Comparison of ENCODE assay signal across 3 fruit fly cellular contexts in genomic region chr3L:9064976-9065761, dm6.
TF ChIP-seq lines count a peak whose summit lies in the region.

No protein-coding gene starts in this region.

TF ChIP-seq in whole organism, adult, 20 proteins besides CTCF, POLR2A, EP300 and RAD21 (continued from another document):
- TF ChIP-seq CG14711 (tag; optimal IDR thresholded peaks at IDR 0.05; lab: Kevin White, UChicago), result peak; percentile 71
- TF ChIP-seq Mnt (GFP tag; optimal IDR thresholded peaks at IDR 0.05; lab: Kevin White, UChicago), result no peak
TF ChIP-seq in whole organism, adult: peak in this region for 14.

TF ChIP-seq in whole organism, embryonic, 481 proteins besides CTCF, POLR2A, EP300 and RAD21 (continued from another document):
- TF ChIP-seq Hr51 (GFP tag; optimal IDR thresholded peaks at IDR 0.05; lab: Kevin White, UChicago) (peak in 1 of 2 experiments; percentile 38), eyg (GFP tag; optimal IDR thresholded peaks at IDR 0.05; lab: Kevin White, UChicago) (no peak), Gug (GFP tag; IDR thresholded peaks at IDR 0.05; lab: Robert Waterston, UW) (no peak), lilli (GFP tag; optimal IDR thresholded peaks at IDR 0.05; lab: Kevin White, UChicago) (peak; percentile 25), Drgx (GFP tag; IDR thresholded peaks at IDR 0.05; lab: Robert Waterston, UW) (peak; percentile 65), chinmo (GFP tag; IDR thresholded peaks at IDR 0.05; lab: Robert Waterston, UW; ENCODE audit: partially characterized antibody) (0 out of 4 replicates have a peak, but pooled peaks have one; percentile 37), CG2712 (tag; optimal IDR thresholded peaks at IDR 0.05; lab: Kevin White, UChicago) (no peak), mam (GFP tag; optimal IDR thresholded peaks at IDR 0.05; lab: Kevin White, UChicago) (peak; percentile 12), CG7839 (tag; optimal IDR thresholded peaks at IDR 0.05; lab: Kevin White, UChicago) (peak; percentile 7), phol (tag; optimal IDR thresholded peaks at IDR 0.05; lab: Kevin White, UChicago) (peak; percentile 5), tna (GFP tag; IDR thresholded peaks at IDR 0.05; lab: Robert Waterston, UW; ENCODE audit: partially characterized antibody) (no peak), peb (GFP tag; IDR thresholded peaks at IDR 0.05; lab: Robert Waterston, UW) (no peak), Doc3 (GFP tag; IDR thresholded peaks at IDR 0.05; lab: Robert Waterston, UW; ENCODE audit: partially characterized antibody) (no peak), nau (GFP tag; optimal IDR thresholded peaks at IDR 0.05; lab: Kevin White, UChicago) (no peak), CG12391 (tag; optimal IDR thresholded peaks at IDR 0.05; lab: Kevin White, UChicago) (peak; percentile 26), CG30403 (GFP tag; optimal IDR thresholded peaks at IDR 0.05; lab: Kevin White, UChicago) (peak; percentile 37), Med (GFP tag; lab: Kevin White, UChicago) (peak; percentile 12), Dip3 (GFP tag; optimal IDR thresholded peaks at IDR 0.05; lab: Kevin White, UChicago) (peak; percentile 4), CG8281 (tag; optimal IDR thresholded peaks at IDR 0.05; lab: Kevin White, UChicago) (no peak), CG31441 (GFP tag; IDR thresholded peaks at IDR 0.05; lab: Robert Waterston, UW) (0 out of 2 replicates have a peak, but pooled peaks have one; percentile 17), Ptx1 (GFP tag; IDR thresholded peaks at IDR 0.05; lab: Robert Waterston, UW) (0 out of 2 replicates have a peak, but pooled peaks have one; percentile 6), CG12769 (tag; optimal IDR thresholded peaks at IDR 0.05; lab: Kevin White, UChicago) (no peak), CG15269 (tag; optimal IDR thresholded peaks at IDR 0.05; lab: Kevin White, UChicago) (peak; percentile 39), CG2120 (GFP tag; optimal IDR thresholded peaks at IDR 0.05; lab: Kevin White, UChicago) (peak; percentile 54), slbo (GFP tag; IDR thresholded peaks at IDR 0.05; lab: Robert Waterston, UW) (peak; percentile 33; the same call in 1 of the 2 replicates), sens (GFP tag; lab: Kevin White, UChicago) (peak; percentile 77), Meics (GFP tag; optimal IDR thresholded peaks at IDR 0.05; lab: Kevin White, UChicago) (peak; percentile 2), CG13424 (tag; optimal IDR thresholded peaks at IDR 0.05; lab: Kevin White, UChicago) (peak; percentile 0)

TF ChIP-seq in whole organism, prepupa, 60 proteins besides CTCF, POLR2A, EP300 and RAD21 (continued from another document):
- TF ChIP-seq CG7368 (GFP tag; optimal IDR thresholded peaks at IDR 0.05; lab: Kevin White, UChicago), result no peak
- TF ChIP-seq acj6 (GFP tag; optimal IDR thresholded peaks at IDR 0.05; lab: Kevin White, UChicago), result peak; percentile 41
- no peak for TF ChIP-seq CG6808 (GFP tag; optimal IDR thresholded peaks at IDR 0.05; lab: Kevin White, UChicago)
- TF ChIP-seq cyc (GFP tag; optimal IDR thresholded peaks at IDR 0.05; lab: Kevin White, UChicago), result no peak
- peak; percentile 34 for TF ChIP-seq topi (GFP tag; optimal IDR thresholded peaks at IDR 0.05; lab: Kevin White, UChicago)
- TF ChIP-seq CG11902 (GFP tag; optimal IDR thresholded peaks at IDR 0.05; lab: Kevin White, UChicago), result no peak
- TF ChIP-seq CG3032 (tag; optimal IDR thresholded peaks at IDR 0.05; lab: Kevin White, UChicago), result peak; percentile 23
- no peak for TF ChIP-seq Smox (GFP tag; optimal IDR thresholded peaks at IDR 0.05; lab: Kevin White, UChicago)
- no peak for TF ChIP-seq Sox102F (GFP tag; optimal IDR thresholded peaks at IDR 0.05; lab: Kevin White, UChicago)
- TF ChIP-seq svp (GFP tag; lab: Kevin White, UChicago), result no peak
- peak; percentile 84 for TF ChIP-seq Eip78C (GFP tag; lab: Kevin White, UChicago)
- no peak for TF ChIP-seq CG10669 (GFP tag; optimal IDR thresholded peaks at IDR 0.05; lab: Kevin White, UChicago)
- TF ChIP-seq salr (GFP tag; optimal IDR thresholded peaks at IDR 0.05; lab: Kevin White, UChicago), result peak in 1 of 2 experiments; percentile 77
- peak; percentile 73 for TF ChIP-seq Hr4 (GFP tag; optimal IDR thresholded peaks at IDR 0.05; lab: Kevin White, UChicago)
- TF ChIP-seq CG34406 (GFP tag; optimal IDR thresholded peaks at IDR 0.05; lab: Kevin White, UChicago), result peak; percentile 20
- peak; percentile 80 for TF ChIP-seq CG8119 (GFP tag; IDR thresholded peaks at IDR 0.05; lab: Robert Waterston, UW)
- peak; percentile 39 for TF ChIP-seq CG3919 (GFP tag; optimal IDR thresholded peaks at IDR 0.05; lab: Kevin White, UChicago)
- peak; percentile 61; the same call in 1 of the 3 replicates for TF ChIP-seq CG6163 (GFP tag; IDR thresholded peaks at IDR 0.05; lab: Robert Waterston, UW)
- TF ChIP-seq fd85E (GFP tag; optimal IDR thresholded peaks at IDR 0.05; lab: Kevin White, UChicago), result no peak
- peak; percentile 47 for TF ChIP-seq CG4318 (GFP tag; optimal IDR thresholded peaks at IDR 0.05; lab: Kevin White, UChicago)
- TF ChIP-seq CG6792 (GFP tag; optimal IDR thresholded peaks at IDR 0.05; lab: Kevin White, UChicago), result peak; percentile 8
- TF ChIP-seq CG10631 (GFP tag; optimal IDR thresholded peaks at IDR 0.05; lab: Kevin White, UChicago), result peak; percentile 52
- no peak for TF ChIP-seq dsx (GFP tag; optimal IDR thresholded peaks at IDR 0.05; lab: Kevin White, UChicago; ENCODE audit: poor library complexity, severe bottlenecking)
- no peak for TF ChIP-seq CG8319 (GFP tag; optimal IDR thresholded peaks at IDR 0.05; lab: Kevin White, UChicago)
- TF ChIP-seq Ets21C (GFP tag; optimal IDR thresholded peaks at IDR 0.05; lab: Kevin White, UChicago), result no peak
- peak; percentile 60 for TF ChIP-seq OdsH (GFP tag; optimal IDR thresholded peaks at IDR 0.05; lab: Kevin White, UChicago)
- TF ChIP-seq CG9139 (GFP tag; optimal IDR thresholded peaks at IDR 0.05; lab: Kevin White, UChicago), result no peak
- TF ChIP-seq fkh (GFP tag; optimal IDR thresholded peaks at IDR 0.05; lab: Kevin White, UChicago), result no peak
- TF ChIP-seq pdm3 (GFP tag; optimal IDR thresholded peaks at IDR 0.05; lab: Kevin White, UChicago), result peak; percentile 46
- TF ChIP-seq CG31627 (GFP tag; optimal IDR thresholded peaks at IDR 0.05; lab: Kevin White, UChicago), result peak; percentile 16
- TF ChIP-seq CG32006 (GFP tag; optimal IDR thresholded peaks at IDR 0.05; lab: Kevin White, UChicago), result peak; percentile 71
- peak; percentile 4 for TF ChIP-seq Ets96B (tag; optimal IDR thresholded peaks at IDR 0.05; lab: Kevin White, UChicago)
- TF ChIP-seq Blimp-1 (GFP tag; optimal IDR thresholded peaks at IDR 0.05; lab: Kevin White, UChicago), result no peak
- no peak for TF ChIP-seq vri (GFP tag; optimal IDR thresholded peaks at IDR 0.05; lab: Kevin White, UChicago)
- TF ChIP-seq Met (GFP tag; optimal IDR thresholded peaks at IDR 0.05; lab: Kevin White, UChicago), result peak; percentile 22
- TF ChIP-seq lz (GFP tag; optimal IDR thresholded peaks at IDR 0.05; lab: Kevin White, UChicago), result peak; percentile 7
- TF ChIP-seq dac (GFP tag; optimal IDR thresholded peaks at IDR 0.05; lab: Kevin White, UChicago), result no peak
- TF ChIP-seq CG15336 (GFP tag; IDR thresholded peaks at IDR 0.05; lab: Robert Waterston, UW), result peak; percentile 80
- peak; percentile 56 for TF ChIP-seq achi (GFP tag; optimal IDR thresholded peaks at IDR 0.05; lab: Kevin White, UChicago)
- TF ChIP-seq CG11762 (GFP tag; optimal IDR thresholded peaks at IDR 0.05; lab: Kevin White, UChicago; ENCODE audit: insufficient read depth), result no peak
